Fruit fly (Drosophila melanogaster) whole organism, pupa: ENCODE measurements around the gene CG43210.
A peak's percentile ranks its signal among the peaks of the same experiment; 100 is the strongest.

Source experiments
- CG10348 ChIP-seq: fragments of 200-800 bp; sonication (Bioruptor generic); IDR thresholded peaks from 2 replicates; pipeline ENCODE4 v1.3.6; 2022; ENCODE audit warnings: missing biosample characterization, missing genetic modification characterization
- CG12605 ChIP-seq: fragments of 200-800 bp; sonication (Bioruptor generic); IDR thresholded peaks from 2 replicates; pipeline ENCODE4 v1.3.6; 2022; ENCODE audit warnings: missing biosample characterization, missing genetic modification characterization
- CG13204 ChIP-seq: fragments of 200-800 bp; sonication (Bioruptor generic); optimal IDR thresholded peaks from 2 replicates; lab custom pipeline; 2018; ENCODE audit warnings: missing biosample characterization, mild to moderate bottlenecking, missing genetic modification characterization, moderate library complexity
- CG14655 ChIP-seq: fragments of 200-800 bp; sonication (Bioruptor generic); optimal IDR thresholded peaks from 3 replicates; lab custom pipeline; 2017; ENCODE audit warnings: mild to moderate bottlenecking, missing biosample characterization, missing genetic modification reagents, missing genetic modification characterization
- CG15710 ChIP-seq: fragments of 200-800 bp; sonication (Bioruptor generic); optimal IDR thresholded peaks from 2 replicates; lab custom pipeline; 2018; ENCODE audit warnings: missing biosample characterization, mild to moderate bottlenecking, missing genetic modification characterization, moderate library complexity
- CG17806 ChIP-seq: fragments of 200-800 bp; sonication (Bioruptor generic); optimal IDR thresholded peaks from 2 replicates; lab custom pipeline; 2018; ENCODE audit warnings: missing biosample characterization, mild to moderate bottlenecking, missing genetic modification characterization, moderate library complexity
- CG32121 ChIP-seq: fragments of 200-800 bp; sonication (Bioruptor generic); IDR thresholded peaks from 2 replicates; pipeline ENCODE4 v1.3.6; 2022; ENCODE audit warnings: missing biosample characterization, missing genetic modification characterization
- CG34367 ChIP-seq: fragments of 200-800 bp; sonication (Bioruptor generic); optimal IDR thresholded peaks from 2 replicates; lab custom pipeline; 2018; ENCODE audit warnings: missing biosample characterization, mild to moderate bottlenecking, missing genetic modification characterization
- CG4496 ChIP-seq: fragments of 200-800 bp; sonication (Bioruptor generic); IDR thresholded peaks from 3 replicates; pipeline ENCODE4 v1.3.6; 2022; ENCODE audit warnings: missing biosample characterization, missing genetic modification characterization
- CG8159 ChIP-seq: fragments of 200-800 bp; sonication (Bioruptor generic); optimal IDR thresholded peaks from 3 replicates; lab custom pipeline; 2018; ENCODE audit warnings: missing biosample characterization, mild to moderate bottlenecking, missing genetic modification characterization, moderate library complexity
- CG8301 ChIP-seq: fragments of 200-800 bp; sonication (Bioruptor generic); optimal IDR thresholded peaks from 2 replicates; lab custom pipeline; 2018; ENCODE audit warnings: missing biosample characterization, mild to moderate bottlenecking, missing genetic modification characterization
- CG9948 ChIP-seq: fragments of 200-800 bp; sonication (Bioruptor generic); optimal IDR thresholded peaks from 2 replicates; lab custom pipeline; 2018; ENCODE audit warnings: missing biosample characterization, mild to moderate bottlenecking, missing genetic modification characterization, moderate library complexity
- D1 ChIP-seq: fragments of 200-800 bp; sonication (Bioruptor generic); optimal IDR thresholded peaks from 2 replicates; lab custom pipeline; 2018; ENCODE audit warnings: missing biosample characterization, mild to moderate bottlenecking, missing genetic modification characterization, moderate library complexity
- EcR ChIP-seq: fragments of 200-800 bp; sonication (Bioruptor generic); optimal IDR thresholded peaks from 3 replicates; lab custom pipeline; 2019; ENCODE audit warnings: missing biosample characterization, missing genetic modification characterization, mild to moderate bottlenecking, moderate library complexity, missing genetic modification reagents
- Ets98B ChIP-seq: fragments of 200-800 bp; sonication (Bioruptor generic); IDR thresholded peaks from 2 replicates; pipeline ENCODE4 v1.3.6; 2022; ENCODE audit warnings: missing biosample characterization, missing genetic modification characterization
- Pif1A ChIP-seq: fragments of 200-800 bp; sonication (Bioruptor generic); optimal IDR thresholded peaks from 3 replicates; lab custom pipeline; 2016; ENCODE audit warnings: missing biosample characterization, missing genetic modification characterization
- Pif1B ChIP-seq: fragments of 200-800 bp; sonication (Bioruptor generic); optimal IDR thresholded peaks from 3 replicates; lab custom pipeline; 2016; ENCODE audit warnings: missing biosample characterization, missing genetic modification characterization
- Snoo ChIP-seq: fragments of 200-800 bp; sonication (Bioruptor generic); optimal IDR thresholded peaks from 3 replicates; lab custom pipeline; 2017; ENCODE audit warnings: missing biosample characterization, mild to moderate bottlenecking, missing genetic modification characterization, inconsistent platforms
- fd96Ca ChIP-seq: fragments of 200-800 bp; sonication (Bioruptor generic); IDR thresholded peaks from 3 replicates; pipeline ENCODE4 v1.3.6; 2022; ENCODE audit warnings: missing biosample characterization, missing genetic modification characterization
- gl ChIP-seq: fragments of 200-800 bp; sonication (Bioruptor generic); optimal IDR thresholded peaks from 2 replicates; lab custom pipeline; 2018; ENCODE audit warnings: missing biosample characterization, mild to moderate bottlenecking, missing genetic modification characterization
- rn ChIP-seq: fragments of 200-800 bp; sonication (Bioruptor generic); IDR thresholded peaks from 2 replicates; pipeline ENCODE4 v1.3.6; 2022; ENCODE audit warnings: missing biosample characterization, missing genetic modification characterization

CG43210 gene

dm6 chr3R:18565073-18565472 is at the start of gene CG43210, which contains the start of gene hemo:
CG43210 (minus strand) TSS chr3R:18565173.
hemo (minus strand) TSS chr3R:18565173.
- TF ChIP-seq CG17806, result no peak
- no peak for TF ChIP-seq Snoo
- TF ChIP-seq CG14655 (GFP tag; lab: Kevin White, UChicago), result peak; percentile 11
- TF ChIP-seq Pif1A, result no peak
- TF ChIP-seq CG8159, result peak; percentile 31
- TF ChIP-seq CG9948 (tag; lab: Kevin White, UChicago), result no peak

- no peak for TF ChIP-seq CG8159
- no peak for TF ChIP-seq CG32121 (GFP tag; lab: Robert Waterston, UW)
- TF ChIP-seq CG4496 (GFP tag; lab: Robert Waterston, UW), result no peak
- TF ChIP-seq rn (GFP tag; lab: Robert Waterston, UW), result no peak
- TF ChIP-seq CG8301, result no peak
- TF ChIP-seq D1 (tag; lab: Kevin White, UChicago), result no peak
- no peak for TF ChIP-seq fd96Ca (GFP tag; lab: Robert Waterston, UW)
- TF ChIP-seq gl (tag; lab: Kevin White, UChicago), result no peak
- no peak for TF ChIP-seq Ets98B
- TF ChIP-seq CG34367 (tag; lab: Kevin White, UChicago), result no peak
- TF ChIP-seq CG9948 (tag; lab: Kevin White, UChicago), result no peak
- TF ChIP-seq CG15710, result no peak
- TF ChIP-seq Pif1A, result no peak
- no peak for TF ChIP-seq CG10348 (GFP tag; lab: Robert Waterston, UW)
- TF ChIP-seq CG12605 (GFP tag; lab: Robert Waterston, UW), result no peak
- TF ChIP-seq CG13204 (GFP tag; lab: Kevin White, UChicago), result no peak
Observed at dm6 chr3R:18598391-18598790, 33.4 kb upstream of the CG43210 start, which contains the start of gene Tssk. Tssk (plus strand) TSS chr3R:18598691.

- TF ChIP-seq fd96Ca (GFP tag; lab: Robert Waterston, UW) (no peak), CG32121 (GFP tag; lab: Robert Waterston, UW) (no peak), CG15710 (no peak), CG10348 (GFP tag; lab: Robert Waterston, UW) (no peak), CG34367 (tag; lab: Kevin White, UChicago) (no peak), CG4496 (GFP tag; lab: Robert Waterston, UW) (no peak), CG13204 (GFP tag; lab: Kevin White, UChicago) (no peak)
Observed at dm6 chr3R:18590754-18591153, 25.8 kb upstream of the CG43210 start, which contains the start of gene qin. qin (plus strand) TSS chr3R:18591027.

dm6 chr3R:18585259-18585858 is 20.4 kb upstream of the CG43210 start:
- no peak for TF ChIP-seq rn (GFP tag; lab: Robert Waterston, UW)
- TF ChIP-seq CG8159, result peak; percentile 13
- TF ChIP-seq CG10348 (GFP tag; lab: Robert Waterston, UW), result no peak
- TF ChIP-seq CG14655 (GFP tag; lab: Kevin White, UChicago), result no peak
- TF ChIP-seq D1 (tag; lab: Kevin White, UChicago), result no peak
- peak; percentile 98 for TF ChIP-seq EcR (GFP tag; lab: Kevin White, UChicago)
- peak; percentile 58 for TF ChIP-seq CG4496 (GFP tag; lab: Robert Waterston, UW)
- TF ChIP-seq CG8301, result no peak
- no peak for TF ChIP-seq CG9948 (tag; lab: Kevin White, UChicago)
- peak; percentile 61 for TF ChIP-seq Pif1B (GFP tag; lab: Kevin White, UChicago)
- TF ChIP-seq Pif1A, result no peak
- TF ChIP-seq CG32121 (GFP tag; lab: Robert Waterston, UW), result peak; percentile 64; the same call in 1 of the 2 replicates
- TF ChIP-seq Ets98B, result peak; percentile 48; the same call in 1 of the 2 replicates
- TF ChIP-seq Snoo, result no peak
- peak; percentile 76 for TF ChIP-seq CG12605 (GFP tag; lab: Robert Waterston, UW)
- TF ChIP-seq CG17806, result peak; percentile 25
- no peak for TF ChIP-seq CG34367 (tag; lab: Kevin White, UChicago)
- no peak for TF ChIP-seq CG15710
- peak; percentile 23; the same call in 1 of the 3 replicates for TF ChIP-seq fd96Ca (GFP tag; lab: Robert Waterston, UW)
- TF ChIP-seq gl (tag; lab: Kevin White, UChicago), result no peak
- no peak for TF ChIP-seq CG13204 (GFP tag; lab: Kevin White, UChicago)

- TF ChIP-seq CG8301 (no peak), D1 (tag; lab: Kevin White, UChicago) (no peak), EcR (GFP tag; lab: Kevin White, UChicago) (no peak), CG34367 (tag; lab: Kevin White, UChicago) (no peak), CG32121 (GFP tag; lab: Robert Waterston, UW) (no peak), Pif1B (GFP tag; lab: Kevin White, UChicago) (no peak), CG4496 (GFP tag; lab: Robert Waterston, UW) (no peak), CG14655 (GFP tag; lab: Kevin White, UChicago) (no peak), Snoo (no peak), rn (GFP tag; lab: Robert Waterston, UW) (no peak), CG8159 (no peak), CG17806 (no peak), CG12605 (GFP tag; lab: Robert Waterston, UW) (no peak), CG15710 (no peak)
Observed at dm6 chr3R:18584546-18584935, 19.6 kb upstream of the CG43210 start.

dm6 chr3R:18583881-18584545 is 19.0 kb upstream of the CG43210 start:
- TF ChIP-seq EcR (GFP tag; lab: Kevin White, UChicago) (peak; percentile 85), CG8159 (peak; percentile 92), CG13204 (GFP tag; lab: Kevin White, UChicago) (peak; percentile 57), CG34367 (tag; lab: Kevin White, UChicago) (peak; percentile 84), CG9948 (tag; lab: Kevin White, UChicago) (peak; percentile 92), CG10348 (GFP tag; lab: Robert Waterston, UW) (peak; percentile 58), CG32121 (GFP tag; lab: Robert Waterston, UW) (peak; percentile 88), CG4496 (GFP tag; lab: Robert Waterston, UW) (peak; percentile 93), CG12605 (GFP tag; lab: Robert Waterston, UW) (peak; percentile 74), Snoo (peak; percentile 63), CG17806 (peak; percentile 90), Ets98B (peak; percentile 92), fd96Ca (GFP tag; lab: Robert Waterston, UW) (peak; percentile 97), gl (tag; lab: Kevin White, UChicago) (peak; percentile 76), rn (GFP tag; lab: Robert Waterston, UW) (peak; percentile 75), CG8301 (peak; percentile 92), D1 (tag; lab: Kevin White, UChicago) (peak; percentile 46), CG15710 (peak; percentile 89), CG14655 (GFP tag; lab: Kevin White, UChicago) (peak; percentile 94), Pif1B (GFP tag; lab: Kevin White, UChicago) (peak; percentile 90), Pif1A (peak; percentile 91)
